Worm (Caenorhabditis elegans): ENCODE measurements around the gene Y54G2A.19.

Gene Y54G2A.19

DNA sequence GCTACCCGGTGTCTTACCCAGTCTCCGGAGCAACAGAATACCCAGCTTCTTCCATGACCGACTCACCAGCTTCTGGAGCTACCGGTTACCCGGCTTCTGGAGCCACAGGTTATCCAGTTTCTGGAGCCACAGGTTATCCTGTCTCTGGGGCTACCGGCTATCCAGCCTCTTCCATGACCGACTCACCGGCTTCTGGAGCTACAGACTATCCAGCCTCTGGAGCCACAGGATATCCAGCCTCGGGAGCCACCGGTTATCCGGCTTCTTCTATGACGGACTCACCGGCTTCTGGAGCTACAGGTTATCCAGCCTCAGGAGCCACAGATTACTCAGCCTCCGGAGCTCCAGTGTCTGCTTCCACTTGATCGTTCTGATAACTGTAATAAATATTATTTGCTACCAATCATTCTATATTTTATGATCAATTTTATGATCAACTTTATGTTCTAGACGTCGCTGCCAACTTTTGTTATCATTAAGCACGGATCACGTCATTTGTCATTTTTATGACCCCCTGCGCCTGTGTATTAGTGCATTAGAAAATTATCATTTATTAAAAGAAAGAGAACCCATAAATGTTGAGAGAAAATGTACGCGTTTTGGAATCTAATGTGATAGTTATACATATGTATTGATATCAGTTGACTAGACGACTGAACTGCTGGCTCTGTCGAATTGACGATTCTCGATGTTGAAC lies 39.3 kb downstream of the Y54G2A.19 start:
- TF ChIP-seq F57C9.4 (tag; optimal IDR thresholded peaks at IDR 0.05), result no peak
- peak; percentile 2 for TF ChIP-seq atf-7 (tag; optimal IDR thresholded peaks at IDR 0.05)
- TF ChIP-seq unc-62 (GFP tag; optimal IDR thresholded peaks at IDR 0.05), result peak; percentile 16
- TF ChIP-seq nhr-80 (tag; optimal IDR thresholded peaks at IDR 0.05), result peak; percentile 79
- peak; percentile 28; the same call in 1 of the 2 replicates for TF ChIP-seq egrh-3 (GFP tag; IDR thresholded peaks at IDR 0.05)
- TF ChIP-seq snpc-4 (GFP tag; optimal IDR thresholded peaks at IDR 0.05), result no peak
- no peak for TF ChIP-seq snpc-4 (tag; optimal IDR thresholded peaks at IDR 0.05)
- TF ChIP-seq ztf-28 (GFP tag; IDR thresholded peaks at IDR 0.05), result no peak
- TF ChIP-seq zfh-2 (GFP tag; conservative IDR thresholded peaks at IDR 0.05), result peak; percentile 66
- TF ChIP-seq F37B4.10 (GFP tag; IDR thresholded peaks at IDR 0.05), result no peak
- TF ChIP-seq mel-28 (tag; optimal IDR thresholded peaks at IDR 0.05; ENCODE audit: borderline replicate concordance), result no peak
- no peak for TF ChIP-seq aptf-3 (GFP tag; IDR thresholded peaks at IDR 0.05)
- TF ChIP-seq ama-1 (optimal IDR thresholded peaks at IDR 0.05), result no peak
- no peak for TF ChIP-seq ama-1 (GFP tag; optimal IDR thresholded peaks at IDR 0.05)
- no peak for TF ChIP-seq nfyb-1 (GFP tag; IDR thresholded peaks at IDR 0.05)
- TF ChIP-seq ceh-27 (GFP tag; optimal IDR thresholded peaks at IDR 0.05), result no peak

DNA sequence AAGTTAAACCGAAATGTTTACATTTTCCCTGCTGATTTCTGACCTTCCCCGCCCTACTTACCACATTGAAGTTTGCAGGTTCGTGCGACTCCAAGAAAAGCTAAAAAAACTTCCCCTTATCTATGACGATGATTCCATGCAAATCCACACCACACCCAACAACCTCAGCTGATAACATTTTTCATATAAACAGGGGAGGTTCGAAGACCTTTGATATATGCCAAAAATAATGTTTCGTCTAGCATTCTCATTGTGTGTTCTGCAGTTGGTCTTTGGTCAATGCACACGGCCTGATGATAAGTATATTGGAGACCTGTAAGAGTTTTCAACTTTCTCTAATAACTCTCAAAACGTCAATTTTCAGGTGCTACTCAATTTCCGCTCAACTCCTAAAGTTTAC lies 40.4 kb downstream of the Y54G2A.19 start:
- no peak for TF ChIP-seq lin-26 (GFP tag; IDR thresholded peaks at IDR 0.05)
- peak; percentile 67 for TF ChIP-seq nhr-80 (tag; optimal IDR thresholded peaks at IDR 0.05)
- TF ChIP-seq hlh-26 (GFP tag; conservative IDR thresholded peaks at IDR 0.05), result no peak
- TF ChIP-seq dox-1 (GFP tag; IDR thresholded peaks at IDR 0.05), result 0 out of 2 replicates have a peak, but pooled peaks have one; percentile 13

- TF ChIP-seq lin-40 (tag; optimal IDR thresholded peaks at IDR 0.05) (no peak), ceh-100 (GFP tag; IDR thresholded peaks at IDR 0.05) (no peak), ztf-6 (GFP tag; IDR thresholded peaks at IDR 0.05) (no peak), rec-8 (tag; optimal IDR thresholded peaks at IDR 0.05) (no peak), ekl-4 (GFP tag; IDR thresholded peaks at IDR 0.05) (no peak), athp-1 (tag; optimal IDR thresholded peaks at IDR 0.05) (no peak), nhr-120 (GFP tag; IDR thresholded peaks at IDR 0.05) (no peak), ZK185.1 (tag; optimal IDR thresholded peaks at IDR 0.05; ENCODE audit: poor library complexity, severe bottlenecking) (no peak), pha-4 (tag; optimal IDR thresholded peaks at IDR 0.05) (no peak), efl-1 (GFP tag; optimal IDR thresholded peaks at IDR 0.05) (no peak), pbrm-1 (GFP tag; IDR thresholded peaks at IDR 0.05) (no peak), lsy-27 (tag; optimal IDR thresholded peaks at IDR 0.05; ENCODE audit: borderline replicate concordance, insufficient read depth) (no peak), ceh-91 (GFP tag; IDR thresholded peaks at IDR 0.05) (no peak), C17E4.6 (GFP tag; IDR thresholded peaks at IDR 0.05) (no peak), egl-44 (GFP tag; IDR thresholded peaks at IDR 0.05) (no peak), die-1 (tag; optimal IDR thresholded peaks at IDR 0.05) (no peak), hlh-26 (GFP tag; conservative IDR thresholded peaks at IDR 0.05) (no peak), T26A5.8 (tag; optimal IDR thresholded peaks at IDR 0.05) (no peak)
These were observed 41.4 kb downstream of the Y54G2A.19 start, which contains the start of gene Y54G2A.49 for ce11 chrIV:2853164-2853563. TSS of gene Y54G2A.49 (minus strand) at chrIV:2853264.
